Worm (Caenorhabditis elegans) whole organism, midembryonic: ENCODE results near the gene ZK262.8.

Experiments used
- T22C8.4 ChIP-seq: fragments of 200-800 bp; sonication (Bioruptor generic); IDR thresholded peaks from 2 replicates; pipeline ENCODE4 v1.3.6; 2022; ENCODE audit warnings: missing genetic modification characterization, missing compliant biosample characterization
- cog-1 ChIP-seq: sonication (generic microtip); optimal IDR thresholded peaks from 2 replicates; lab custom pipeline; 2016; ENCODE audit warnings: missing genetic modification characterization, missing compliant biosample characterization
- flt-1 ChIP-seq: fragments of 200-800 bp; sonication (Bioruptor generic); IDR thresholded peaks from 2 replicates; pipeline ENCODE4 v1.3.6; 2022; ENCODE audit warnings: missing genetic modification characterization, missing compliant biosample characterization
- klf-2 ChIP-seq: fragments of 200-800 bp; sonication (Bioruptor generic); conservative IDR thresholded peaks from 2 replicates; pipeline ENCODE4 v1.3.6; 2022; ENCODE audit warnings: missing genetic modification reagents, missing genetic modification characterization, missing compliant biosample characterization
- med-1 ChIP-seq: sonication (generic microtip); optimal IDR thresholded peaks from 2 replicates; lab custom pipeline; 2017; ENCODE audit warnings: missing genetic modification characterization, mild to moderate bottlenecking, missing compliant biosample characterization, antibody characterized with exemption, missing genetic modification reagents; ENCODE audit not compliant: insufficient read depth
- ref-1 ChIP-seq: fragments of 200-800 bp; sonication (Bioruptor generic); conservative IDR thresholded peaks from 2 replicates; pipeline ENCODE4 v1.3.6; 2022; ENCODE audit warnings: missing genetic modification reagents, missing genetic modification characterization, missing compliant biosample characterization
- tab-1 ChIP-seq: fragments of 200-800 bp; sonication (Bioruptor generic); IDR thresholded peaks from 2 replicates; pipeline ENCODE4 v1.3.6; 2022; ENCODE audit warnings: missing genetic modification characterization, missing compliant biosample characterization
- ztf-23 ChIP-seq: fragments of 200-800 bp; sonication (Bioruptor generic); IDR thresholded peaks from 2 replicates; pipeline ENCODE4 v1.3.6; 2022; ENCODE audit warnings: missing genetic modification reagents, missing genetic modification characterization, missing compliant biosample characterization
- ztf-29 ChIP-seq: fragments of 200-800 bp; sonication (Bioruptor generic); IDR thresholded peaks from 2 replicates; pipeline ENCODE4 v1.3.6; 2022; ENCODE audit warnings: missing genetic modification reagents, missing genetic modification characterization, missing compliant biosample characterization

Gene ZK262.8

ce11 chrV:18444118-18444517 lies 5.9 kb downstream of the ZK262.8 start, which contains the start of gene ZK228.1:
Gene ZK228.1, plus strand, starts transcription at chrV:18444418.
- no peak for TF ChIP-seq ztf-23 (GFP tag; lab: Robert Waterston, UW)
- TF ChIP-seq ztf-29 (GFP tag; lab: Robert Waterston, UW), result no peak
- TF ChIP-seq med-1 (GFP tag; lab: Kevin White, UChicago), result no peak
- no peak for TF ChIP-seq T22C8.4 (GFP tag; lab: Robert Waterston, UW)
- no peak for TF ChIP-seq ref-1 (GFP tag; lab: Robert Waterston, UW)
- no peak for TF ChIP-seq tab-1 (GFP tag; lab: Robert Waterston, UW)
- TF ChIP-seq flt-1 (GFP tag; lab: Robert Waterston, UW), result no peak
- no peak for TF ChIP-seq cog-1
- TF ChIP-seq klf-2 (GFP tag; lab: Robert Waterston, UW), result no peak

ce11 chrV:18456574-18456973 lies 18.4 kb downstream of the ZK262.8 start, which contains the start of gene ZK228.10:
Gene ZK228.10, plus strand, starts transcription at chrV:18456874.
- TF ChIP-seq ztf-29 (GFP tag; lab: Robert Waterston, UW) (no peak), tab-1 (GFP tag; lab: Robert Waterston, UW) (no peak), cog-1 (no peak), ztf-23 (GFP tag; lab: Robert Waterston, UW) (no peak), flt-1 (GFP tag; lab: Robert Waterston, UW) (no peak), T22C8.4 (GFP tag; lab: Robert Waterston, UW) (no peak), ref-1 (GFP tag; lab: Robert Waterston, UW) (no peak), med-1 (GFP tag; lab: Kevin White, UChicago) (no peak), klf-2 (GFP tag; lab: Robert Waterston, UW) (no peak)

ce11 chrV:18461200-18461728 lies 23.1 kb downstream of the ZK262.8 start, which contains the start of gene ZK228.3:
Gene ZK228.3, minus strand, starts transcription at chrV:18461250.
- TF ChIP-seq ref-1 (GFP tag; lab: Robert Waterston, UW) (no peak), ztf-23 (GFP tag; lab: Robert Waterston, UW) (no peak), klf-2 (GFP tag; lab: Robert Waterston, UW) (no peak), tab-1 (GFP tag; lab: Robert Waterston, UW) (no peak), cog-1 (no peak), ztf-29 (GFP tag; lab: Robert Waterston, UW) (no peak)

- no peak for TF ChIP-seq ztf-23 (GFP tag; lab: Robert Waterston, UW)
- no peak for TF ChIP-seq ref-1 (GFP tag; lab: Robert Waterston, UW)
- no peak for TF ChIP-seq ztf-29 (GFP tag; lab: Robert Waterston, UW)
- TF ChIP-seq klf-2 (GFP tag; lab: Robert Waterston, UW), result no peak
- no peak for TF ChIP-seq tab-1 (GFP tag; lab: Robert Waterston, UW)
- TF ChIP-seq cog-1, result no peak
- no peak for TF ChIP-seq med-1 (GFP tag; lab: Kevin White, UChicago)
- TF ChIP-seq flt-1 (GFP tag; lab: Robert Waterston, UW), result no peak
- no peak for TF ChIP-seq T22C8.4 (GFP tag; lab: Robert Waterston, UW)
Measured at ce11 chrV:18462365-18462837, 24.2 kb downstream of the ZK262.8 start, which contains the start of gene ZK228.4. Gene ZK228.4, plus strand, starts transcription at chrV:18462787.

ce11 chrV:18468097-18468496 lies 29.9 kb downstream of the ZK262.8 start, which contains the start of gene ZK228.13:
Gene ZK228.13, minus strand, starts transcription at chrV:18468197.
- TF ChIP-seq ztf-29 (GFP tag; lab: Robert Waterston, UW) (no peak), flt-1 (GFP tag; lab: Robert Waterston, UW) (no peak), T22C8.4 (GFP tag; lab: Robert Waterston, UW) (no peak), ztf-23 (GFP tag; lab: Robert Waterston, UW) (no peak), med-1 (GFP tag; lab: Kevin White, UChicago) (no peak), cog-1 (no peak), klf-2 (GFP tag; lab: Robert Waterston, UW) (no peak), tab-1 (GFP tag; lab: Robert Waterston, UW) (no peak), ref-1 (GFP tag; lab: Robert Waterston, UW) (no peak)

- TF ChIP-seq cog-1 (no peak), ztf-23 (GFP tag; lab: Robert Waterston, UW) (no peak), T22C8.4 (GFP tag; lab: Robert Waterston, UW) (no peak), med-1 (GFP tag; lab: Kevin White, UChicago) (no peak), tab-1 (GFP tag; lab: Robert Waterston, UW) (no peak), ztf-29 (GFP tag; lab: Robert Waterston, UW) (no peak), ref-1 (GFP tag; lab: Robert Waterston, UW) (no peak), flt-1 (GFP tag; lab: Robert Waterston, UW) (no peak), klf-2 (GFP tag; lab: Robert Waterston, UW) (no peak)
Measured at ce11 chrV:18473415-18473814, 35.2 kb downstream of the ZK262.8 start, which contains the start of gene srh-182. Gene srh-182, minus strand, starts transcription at chrV:18473515.

- TF ChIP-seq ztf-29 (GFP tag; lab: Robert Waterston, UW) (no peak), klf-2 (GFP tag; lab: Robert Waterston, UW) (no peak), ref-1 (GFP tag; lab: Robert Waterston, UW) (no peak), T22C8.4 (GFP tag; lab: Robert Waterston, UW) (no peak), flt-1 (GFP tag; lab: Robert Waterston, UW) (no peak), tab-1 (GFP tag; lab: Robert Waterston, UW) (no peak), cog-1 (no peak), ztf-23 (GFP tag; lab: Robert Waterston, UW) (no peak), med-1 (GFP tag; lab: Kevin White, UChicago) (no peak)
Measured at ce11 chrV:18474223-18474622, 36.0 kb downstream of the ZK262.8 start, which contains the start of gene srh-181. Gene srh-181, plus strand, starts transcription at chrV:18474523.

- TF ChIP-seq tab-1 (GFP tag; lab: Robert Waterston, UW), result no peak
- TF ChIP-seq ref-1 (GFP tag; lab: Robert Waterston, UW), result no peak
- TF ChIP-seq flt-1 (GFP tag; lab: Robert Waterston, UW), result no peak
- no peak for TF ChIP-seq ztf-23 (GFP tag; lab: Robert Waterston, UW)
- no peak for TF ChIP-seq med-1 (GFP tag; lab: Kevin White, UChicago)
- TF ChIP-seq T22C8.4 (GFP tag; lab: Robert Waterston, UW), result no peak
- TF ChIP-seq ztf-29 (GFP tag; lab: Robert Waterston, UW), result no peak
- TF ChIP-seq cog-1, result no peak
- no peak for TF ChIP-seq klf-2 (GFP tag; lab: Robert Waterston, UW)
Measured at ce11 chrV:18476090-18476489, 37.9 kb downstream of the ZK262.8 start, which contains the start of gene srh-179. Gene srh-179, plus strand, starts transcription at chrV:18476390.
